Worm (Caenorhabditis elegans): ENCODE data around the gene T27E9.6.

- TF ChIP-seq ceh-9 (tag; optimal IDR thresholded peaks at IDR 0.05) = no peak
- no peak for TF ChIP-seq tbx-2 (tag; optimal IDR thresholded peaks at IDR 0.05)
- no peak for TF ChIP-seq nhr-25 (tag; optimal IDR thresholded peaks at IDR 0.05)
- no peak for TF ChIP-seq ceh-82 (tag; optimal IDR thresholded peaks at IDR 0.05)
- no peak for TF ChIP-seq snpc-4 (tag; optimal IDR thresholded peaks at IDR 0.05)
Observed at ce11 chrIII:13495571-13495970, 19.0 kb upstream of the T27E9.6 start, which contains the start of gene T28A8.2.
